Fruit fly (Drosophila melanogaster): ENCODE data around the gene CG11444.

DNA sequence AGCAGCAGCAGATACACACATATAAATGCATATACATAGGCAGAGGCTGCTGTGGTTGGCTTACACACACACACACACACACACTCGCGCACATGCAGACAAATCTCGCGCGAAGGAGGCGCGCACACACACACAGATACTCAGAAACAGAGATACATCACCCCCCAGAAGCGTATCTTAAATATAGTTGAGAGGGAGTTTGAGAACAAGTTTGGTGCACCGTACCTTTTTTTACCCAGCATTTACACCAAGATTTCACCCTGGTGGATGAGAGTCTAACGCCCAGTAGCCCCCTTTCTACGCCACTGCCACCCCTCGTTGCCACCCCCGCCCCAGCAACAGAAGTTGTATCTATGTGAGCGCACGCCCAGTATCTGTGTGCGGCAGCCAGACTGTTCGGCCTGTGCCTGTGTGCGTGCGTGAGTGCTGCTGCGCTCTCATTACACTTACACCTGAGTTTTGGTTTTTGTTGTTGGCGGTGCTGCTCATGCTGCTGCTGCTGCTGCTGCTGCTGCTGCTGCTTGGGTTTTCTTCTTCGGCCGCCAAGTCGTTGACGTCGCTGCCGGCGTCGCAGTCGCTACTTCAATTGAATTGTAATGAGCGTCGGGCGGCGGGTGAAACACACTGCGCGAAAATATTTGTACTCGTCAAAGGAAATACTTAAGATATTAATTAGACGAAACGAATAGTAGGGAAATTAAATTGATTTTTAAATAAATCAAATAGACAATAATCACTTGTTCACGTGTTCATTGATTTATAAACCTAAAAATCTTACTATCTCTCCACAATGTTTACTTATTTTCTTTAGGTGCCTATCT lies 36.0 kb upstream of the CG11444 start:
- peak; percentile 93 for TF ChIP-seq CG10366 (GFP tag; IDR thresholded peaks at IDR 0.05)
- TF ChIP-seq CG8359 (GFP tag; optimal IDR thresholded peaks at IDR 0.05; ENCODE audit: borderline replicate concordance) = no peak
- TF ChIP-seq ab (GFP tag; optimal IDR thresholded peaks at IDR 0.05) = peak; percentile 29
- peak; percentile 45 for TF ChIP-seq tap (tag; optimal IDR thresholded peaks at IDR 0.05)
- TF ChIP-seq ssp (GFP tag; IDR thresholded peaks at IDR 0.05) = peak; percentile 83

All from whole organism, embryonic.